ENCODE assay signal across 6 fruit fly cellular contexts in the genomic region with DNA sequence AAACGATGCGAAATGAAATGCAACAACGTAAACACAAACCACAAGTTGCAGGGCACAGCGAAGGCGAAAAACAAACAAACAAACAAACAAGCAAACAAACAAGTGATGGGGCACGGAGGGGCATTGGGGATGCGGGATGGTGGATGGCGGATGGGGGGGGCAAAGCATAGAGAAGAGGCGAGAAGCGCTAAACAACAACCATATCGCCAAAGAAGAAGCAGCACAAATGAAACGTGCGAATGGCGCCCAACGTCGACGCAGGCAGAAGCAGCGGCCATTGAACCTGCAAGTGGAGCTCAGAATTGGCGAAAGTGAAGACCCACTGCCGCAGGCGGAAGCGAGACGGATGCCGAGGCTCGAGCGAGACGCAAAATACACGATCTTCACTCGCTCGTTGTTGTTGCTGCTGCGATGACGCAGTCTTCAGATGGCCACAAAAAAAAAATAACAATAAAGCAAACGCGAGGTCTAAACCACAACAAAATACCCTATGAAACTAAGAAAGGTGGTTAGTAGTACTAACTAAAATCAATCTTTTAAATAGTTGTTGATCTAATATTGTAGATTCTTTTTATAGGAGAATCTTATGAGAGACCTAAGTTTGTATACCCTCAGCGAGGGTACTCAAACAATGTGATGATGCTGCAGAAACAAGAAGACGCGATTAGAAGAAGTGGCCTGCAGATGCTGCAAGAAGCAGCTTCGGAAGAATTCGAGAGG.
TF ChIP-seq lines count a peak whose summit lies in the region.

No protein-coding gene starts in this region.

- TF ChIP-seq CTCF in whole organism, embryonic (GFP tag; optimal IDR thresholded peaks at IDR 0.05; lab: Kevin White, UChicago): no peak

TF ChIP-seq in whole organism, 6 proteins besides CTCF, POLR2A, EP300 and RAD21:
- TF ChIP-seq psq (optimal IDR thresholded peaks at IDR 0.05; lab: Kevin White, UChicago) (no peak), Dll (optimal IDR thresholded peaks at IDR 0.05; lab: Kevin White, UChicago) (peak; percentile 14), usp (GFP tag; optimal IDR thresholded peaks at IDR 0.05; lab: Kevin White, UChicago) (no peak), EcR (GFP tag; optimal IDR thresholded peaks at IDR 0.05; lab: Kevin White, UChicago) (peak; percentile 91 to 97), CG8478 (optimal IDR thresholded peaks at IDR 0.05; lab: Kevin White, UChicago) (no peak)

TF ChIP-seq in whole organism, adult, 20 proteins besides CTCF, POLR2A, EP300 and RAD21:
- TF ChIP-seq tj (GFP tag; optimal IDR thresholded peaks at IDR 0.05; lab: Kevin White, UChicago): peak; percentile 66
- TF ChIP-seq CG1620 (GFP tag; optimal IDR thresholded peaks at IDR 0.05; lab: Kevin White, UChicago): no peak

TF ChIP-seq in whole organism, embryonic, 481 proteins besides CTCF, POLR2A, EP300 and RAD21 (continues in another document):
- peak; percentile 24; the same call in 1 of the 2 replicates for TF ChIP-seq chm (GFP tag; IDR thresholded peaks at IDR 0.05; lab: Robert Waterston, UW)
- 0 out of 3 replicates have a peak, but pooled peaks have one; percentile 41 for TF ChIP-seq so (GFP tag; IDR thresholded peaks at IDR 0.05; lab: Robert Waterston, UW)
- TF ChIP-seq bsh (GFP tag; optimal IDR thresholded peaks at IDR 0.05; lab: Kevin White, UChicago): peak; percentile 54 to 69
- TF ChIP-seq dpn (GFP tag; optimal IDR thresholded peaks at IDR 0.05; lab: Kevin White, UChicago): peak in 1 of 2 experiments; percentile 13
- TF ChIP-seq sqz (GFP tag; optimal IDR thresholded peaks at IDR 0.05; lab: Kevin White, UChicago): peak; percentile 58
- peak; percentile 41 for TF ChIP-seq CG4360 (GFP tag; IDR thresholded peaks at IDR 0.05; lab: Robert Waterston, UW)
- TF ChIP-seq vnd (GFP tag; IDR thresholded peaks at IDR 0.05; lab: Robert Waterston, UW; ENCODE audit: partially characterized antibody): no peak
- TF ChIP-seq ap (GFP tag; IDR thresholded peaks at IDR 0.05; lab: Robert Waterston, UW): 0 out of 2 replicates have a peak, but pooled peaks have one; percentile 30
- peak; percentile 3 for TF ChIP-seq kni (GFP tag; optimal IDR thresholded peaks at IDR 0.05; lab: Kevin White, UChicago)
- TF ChIP-seq Stat92E (GFP tag; optimal IDR thresholded peaks at IDR 0.05; lab: Kevin White, UChicago): no peak
- TF ChIP-seq Blimp-1 (GFP tag; optimal IDR thresholded peaks at IDR 0.05; lab: Kevin White, UChicago): peak; percentile 81
- TF ChIP-seq az2 (GFP tag; optimal IDR thresholded peaks at IDR 0.05; lab: Kevin White, UChicago): peak; percentile 14
- peak; percentile 12 for TF ChIP-seq Asciz (GFP tag; optimal IDR thresholded peaks at IDR 0.05; lab: Kevin White, UChicago)
- no peak for TF ChIP-seq Antp (GFP tag; optimal IDR thresholded peaks at IDR 0.05; lab: Kevin White, UChicago)
- peak; percentile 90 for TF ChIP-seq lbe (GFP tag; optimal IDR thresholded peaks at IDR 0.05; lab: Kevin White, UChicago)
- peak; percentile 20 for TF ChIP-seq CG1832 (GFP tag; optimal IDR thresholded peaks at IDR 0.05; lab: Kevin White, UChicago)
- TF ChIP-seq Elba2 (GFP tag; optimal IDR thresholded peaks at IDR 0.05; lab: Kevin White, UChicago): no peak

TF ChIP-seq in whole organism, prepupa, 60 proteins besides CTCF, POLR2A, EP300 and RAD21 (continues in another document):
- TF ChIP-seq Hr39 (GFP tag; optimal IDR thresholded peaks at IDR 0.05; lab: Kevin White, UChicago): peak; percentile 91
- peak; percentile 71 for TF ChIP-seq dsx (GFP tag; optimal IDR thresholded peaks at IDR 0.05; lab: Kevin White, UChicago; ENCODE audit: poor library complexity, severe bottlenecking)
- peak; percentile 62 for TF ChIP-seq CG8319 (GFP tag; optimal IDR thresholded peaks at IDR 0.05; lab: Kevin White, UChicago)
- peak; percentile 75 for TF ChIP-seq net (GFP tag; optimal IDR thresholded peaks at IDR 0.05; lab: Kevin White, UChicago)
- peak; percentile 97 for TF ChIP-seq Eip78C (GFP tag; lab: Kevin White, UChicago)
- peak; percentile 63 for TF ChIP-seq CG7368 (GFP tag; optimal IDR thresholded peaks at IDR 0.05; lab: Kevin White, UChicago)
- peak; percentile 78 for TF ChIP-seq achi (GFP tag; optimal IDR thresholded peaks at IDR 0.05; lab: Kevin White, UChicago)
- TF ChIP-seq Met (GFP tag; optimal IDR thresholded peaks at IDR 0.05; lab: Kevin White, UChicago): peak; percentile 93
- TF ChIP-seq vri (GFP tag; optimal IDR thresholded peaks at IDR 0.05; lab: Kevin White, UChicago): peak; percentile 89
- peak; percentile 80 for TF ChIP-seq Ets21C (GFP tag; optimal IDR thresholded peaks at IDR 0.05; lab: Kevin White, UChicago)
- peak; percentile 80 for TF ChIP-seq Eip93F (GFP tag; optimal IDR thresholded peaks at IDR 0.05; lab: Kevin White, UChicago)
- peak; percentile 82 for TF ChIP-seq Gug (GFP tag; IDR thresholded peaks at IDR 0.05; lab: Robert Waterston, UW)
- TF ChIP-seq CG15336 (GFP tag; IDR thresholded peaks at IDR 0.05; lab: Robert Waterston, UW): peak; percentile 81
- peak; percentile 73 for TF ChIP-seq CG3032 (tag; optimal IDR thresholded peaks at IDR 0.05; lab: Kevin White, UChicago)
- peak; percentile 54 for TF ChIP-seq CG11902 (GFP tag; optimal IDR thresholded peaks at IDR 0.05; lab: Kevin White, UChicago)
- TF ChIP-seq cyc (GFP tag; optimal IDR thresholded peaks at IDR 0.05; lab: Kevin White, UChicago): peak; percentile 91
- TF ChIP-seq CG9139 (GFP tag; optimal IDR thresholded peaks at IDR 0.05; lab: Kevin White, UChicago): peak; percentile 32
- peak; percentile 9 for TF ChIP-seq CG4318 (GFP tag; optimal IDR thresholded peaks at IDR 0.05; lab: Kevin White, UChicago)
- peak; percentile 62 for TF ChIP-seq fkh (GFP tag; optimal IDR thresholded peaks at IDR 0.05; lab: Kevin White, UChicago)

TF ChIP-seq in whole organism, pupa, 21 proteins besides CTCF, POLR2A, EP300 and RAD21:
- TF ChIP-seq fd96Ca (GFP tag; IDR thresholded peaks at IDR 0.05; lab: Robert Waterston, UW): peak; percentile 83
- peak; percentile 78 for TF ChIP-seq Snoo (tag; optimal IDR thresholded peaks at IDR 0.05; lab: Kevin White, UChicago)
- TF ChIP-seq D1 (tag; optimal IDR thresholded peaks at IDR 0.05; lab: Kevin White, UChicago): no peak
- TF ChIP-seq CG4496 (GFP tag; IDR thresholded peaks at IDR 0.05; lab: Robert Waterston, UW): peak; percentile 87
- peak; percentile 83 for TF ChIP-seq Pif1B (GFP tag; optimal IDR thresholded peaks at IDR 0.05; lab: Kevin White, UChicago)
- TF ChIP-seq CG14655 (GFP tag; optimal IDR thresholded peaks at IDR 0.05; lab: Kevin White, UChicago): peak; percentile 89
- peak; percentile 61 for TF ChIP-seq CG12605 (GFP tag; IDR thresholded peaks at IDR 0.05; lab: Robert Waterston, UW)
- peak; percentile 63 for TF ChIP-seq CG13204 (GFP tag; optimal IDR thresholded peaks at IDR 0.05; lab: Kevin White, UChicago)
- TF ChIP-seq CG15710 (tag; optimal IDR thresholded peaks at IDR 0.05; lab: Kevin White, UChicago): peak; percentile 48
- peak; percentile 99 for TF ChIP-seq EcR (GFP tag; optimal IDR thresholded peaks at IDR 0.05; lab: Kevin White, UChicago)
- TF ChIP-seq CG10348 (GFP tag; IDR thresholded peaks at IDR 0.05; lab: Robert Waterston, UW): no peak
- peak; percentile 89 for TF ChIP-seq Pif1A (GFP tag; optimal IDR thresholded peaks at IDR 0.05; lab: Kevin White, UChicago)
- TF ChIP-seq gl (tag; optimal IDR thresholded peaks at IDR 0.05; lab: Kevin White, UChicago): peak; percentile 31
- TF ChIP-seq CG34367 (tag; optimal IDR thresholded peaks at IDR 0.05; lab: Kevin White, UChicago): peak; percentile 72
- TF ChIP-seq CG8301 (tag; optimal IDR thresholded peaks at IDR 0.05; lab: Kevin White, UChicago): peak; percentile 86
- TF ChIP-seq CG17806 (tag; optimal IDR thresholded peaks at IDR 0.05; lab: Kevin White, UChicago): peak; percentile 83
- TF ChIP-seq Ets98B (GFP tag; IDR thresholded peaks at IDR 0.05; lab: Robert Waterston, UW): peak; percentile 83
- TF ChIP-seq CG32121 (GFP tag; IDR thresholded peaks at IDR 0.05; lab: Robert Waterston, UW): peak; percentile 78
- TF ChIP-seq rn (GFP tag; IDR thresholded peaks at IDR 0.05; lab: Robert Waterston, UW): peak; percentile 76
- peak; percentile 74 for TF ChIP-seq CG8159 (tag; optimal IDR thresholded peaks at IDR 0.05; lab: Kevin White, UChicago)
- peak; percentile 85 for TF ChIP-seq CG9948 (tag; optimal IDR thresholded peaks at IDR 0.05; lab: Kevin White, UChicago)

TF ChIP-seq in whole organism, wandering third instar larva, 38 proteins besides CTCF, POLR2A, EP300 and RAD21 (continues in another document):
- TF ChIP-seq dmrt93B (GFP tag; optimal IDR thresholded peaks at IDR 0.05; lab: Kevin White, UChicago) (peak; percentile 68), psq (GFP tag; optimal IDR thresholded peaks at IDR 0.05; lab: Kevin White, UChicago) (peak; percentile 98), Vsx2 (GFP tag; optimal IDR thresholded peaks at IDR 0.05; lab: Kevin White, UChicago; ENCODE audit: partially characterized antibody) (no peak), ey (GFP tag; optimal IDR thresholded peaks at IDR 0.05; lab: Kevin White, UChicago) (peak; percentile 95), rgr (GFP tag; optimal IDR thresholded peaks at IDR 0.05; lab: Kevin White, UChicago) (peak; percentile 91), sv (GFP tag; optimal IDR thresholded peaks at IDR 0.05; lab: Kevin White, UChicago) (no peak), Dif (GFP tag; optimal IDR thresholded peaks at IDR 0.05; lab: Kevin White, UChicago; ENCODE audit: partially characterized antibody) (no peak), CG9705 (GFP tag; optimal IDR thresholded peaks at IDR 0.05; lab: Kevin White, UChicago) (no peak), tai (GFP tag; optimal IDR thresholded peaks at IDR 0.05; lab: Kevin White, UChicago) (peak; percentile 79), usp (GFP tag; optimal IDR thresholded peaks at IDR 0.05; lab: Kevin White, UChicago) (no peak), Rel (GFP tag; optimal IDR thresholded peaks at IDR 0.05; lab: Kevin White, UChicago) (peak; percentile 75), Rel (tag; optimal IDR thresholded peaks at IDR 0.05; lab: Kevin White, UChicago) (peak; percentile 41), brk (GFP tag; optimal IDR thresholded peaks at IDR 0.05; lab: Kevin White, UChicago) (peak; percentile 85), Mio (GFP tag; optimal IDR thresholded peaks at IDR 0.05; lab: Kevin White, UChicago) (peak; percentile 34), sage (GFP tag; optimal IDR thresholded peaks at IDR 0.05; lab: Kevin White, UChicago) (peak; percentile 89), CrebA (GFP tag; optimal IDR thresholded peaks at IDR 0.05; lab: Kevin White, UChicago; ENCODE audit: borderline replicate concordance) (peak; percentile 78), Sp1 (GFP tag; optimal IDR thresholded peaks at IDR 0.05; lab: Kevin White, UChicago) (peak; percentile 75), Abd-B (GFP tag; optimal IDR thresholded peaks at IDR 0.05; lab: Kevin White, UChicago) (no peak), woc (GFP tag; optimal IDR thresholded peaks at IDR 0.05; lab: Kevin White, UChicago) (peak; percentile 96), Dfd (GFP tag; optimal IDR thresholded peaks at IDR 0.05; lab: Kevin White, UChicago) (no peak), GATAd (GFP tag; optimal IDR thresholded peaks at IDR 0.05; lab: Kevin White, UChicago) (no peak), N (GFP tag; optimal IDR thresholded peaks at IDR 0.05; lab: Kevin White, UChicago) (no peak), HLH106 (tag; optimal IDR thresholded peaks at IDR 0.05; lab: Kevin White, UChicago) (peak; percentile 81), lola (GFP tag; optimal IDR thresholded peaks at IDR 0.05; lab: Kevin White, UChicago) (no peak)
